Worm (Caenorhabditis elegans) whole organism, L2 larva: ENCODE measurements around the gene F46C5.7.

Source experiments
- F13H6.1 ChIP-seq: sonication (generic microtip); optimal IDR thresholded peaks from 2 replicates; lab custom pipeline; 2016; ENCODE audit warnings: missing genetic modification characterization, missing compliant biosample characterization
- R02D3.7 ChIP-seq: fragments of 150-350 bp; optimal IDR thresholded peaks from 2 replicates; lab custom pipeline; 2014; ENCODE audit warnings: missing biosample characterization, missing genetic modification characterization
- Y55F3AM.14 ChIP-seq: fragments of 200-800 bp; sonication (Bioruptor generic); optimal IDR thresholded peaks from 2 replicates; lab custom pipeline; 2018; ENCODE audit warnings: mild to moderate bottlenecking, missing genetic modification characterization, missing compliant biosample characterization
- ZK546.5 ChIP-seq: sonication (generic microtip); optimal IDR thresholded peaks from 2 replicates; lab custom pipeline; 2017; ENCODE audit warnings: missing biosample characterization, missing genetic modification characterization
- alr-1 ChIP-seq: fragments of 150-350 bp; optimal IDR thresholded peaks from 2 replicates; lab custom pipeline; 2014; ENCODE audit warnings: missing biosample characterization, missing genetic modification characterization
- ama-1 ChIP-seq: fragments of 150-350 bp; optimal IDR thresholded peaks from 2 replicates; lab custom pipeline; 2018; ENCODE audit warnings: inconsistent platforms
- blmp-1 ChIP-seq: sonication (generic microtip); optimal IDR thresholded peaks from 2 replicates; lab custom pipeline; 2017; ENCODE audit warnings: missing genetic modification characterization, mild to moderate bottlenecking, missing compliant biosample characterization, antibody characterized with exemption, moderate library complexity; ENCODE audit not compliant: insufficient read depth
- ceh-16 ChIP-seq: fragments of 150-350 bp; optimal IDR thresholded peaks from 2 replicates; lab custom pipeline; 2014; ENCODE audit warnings: missing biosample characterization, missing genetic modification characterization
- ceh-82 ChIP-seq: fragments of 150-350 bp; optimal IDR thresholded peaks from 2 replicates; lab custom pipeline; 2014; ENCODE audit warnings: missing biosample characterization, missing genetic modification characterization
- crh-2 ChIP-seq: sonication (generic microtip); optimal IDR thresholded peaks from 2 replicates; lab custom pipeline; 2017; ENCODE audit warnings: missing biosample characterization, missing genetic modification characterization
- dmd-4 ChIP-seq: sonication (generic microtip); optimal IDR thresholded peaks from 2 replicates; lab custom pipeline; 2017; ENCODE audit warnings: missing biosample characterization, missing genetic modification characterization
- elt-3 ChIP-seq: sonication (generic microtip); optimal IDR thresholded peaks from 2 replicates; lab custom pipeline; 2017; ENCODE audit warnings: missing biosample characterization, missing genetic modification characterization
- fos-1 ChIP-seq: fragments of 150-350 bp; optimal IDR thresholded peaks from 2 replicates; lab custom pipeline; 2014; ENCODE audit warnings: missing biosample characterization, missing genetic modification characterization
- gmeb-1 ChIP-seq: fragments of 150-350 bp; optimal IDR thresholded peaks from 2 replicates; lab custom pipeline; 2014; ENCODE audit warnings: missing biosample characterization, missing genetic modification characterization
- lin-11 ChIP-seq: fragments of 150-350 bp; sonication (generic microtip); optimal IDR thresholded peaks from 2 replicates; lab custom pipeline; 2014; ENCODE audit warnings: missing biosample characterization, missing genetic modification characterization, inconsistent platforms, mixed read lengths
- lin-13 ChIP-seq: fragments of 150-350 bp; optimal IDR thresholded peaks from 2 replicates; lab custom pipeline; 2014; ENCODE audit warnings: missing biosample characterization, missing genetic modification reagents, missing genetic modification characterization
- lin-39 ChIP-seq: fragments of 150-350 bp; optimal IDR thresholded peaks from 2 replicates; lab custom pipeline; 2014; ENCODE audit warnings: missing biosample characterization, missing genetic modification reagents, missing genetic modification characterization
- mab-5 ChIP-seq: fragments of 150-350 bp; optimal IDR thresholded peaks from 2 replicates; lab custom pipeline; 2014; ENCODE audit warnings: missing biosample characterization, missing genetic modification characterization
- mbf-1 ChIP-seq: sonication (generic microtip); optimal IDR thresholded peaks from 2 replicates; lab custom pipeline; 2017; ENCODE audit warnings: missing biosample characterization, missing genetic modification characterization
- mdl-1 ChIP-seq, 2 experiments: fragments of 150-350 bp in 1 of 2; sonication (generic microtip) in 1 of 2; optimal IDR thresholded peaks; 2 replicates each; lab custom pipeline; 2017; ENCODE audit warnings: missing biosample characterization in 2 of 2, missing genetic modification characterization in 2 of 2
- nhr-10 ChIP-seq: sonication (generic microtip); optimal IDR thresholded peaks from 2 replicates; lab custom pipeline; 2017; ENCODE audit warnings: missing biosample characterization, missing genetic modification characterization
- nhr-12 ChIP-seq: fragments of 150-350 bp; optimal IDR thresholded peaks from 2 replicates; lab custom pipeline; 2014; ENCODE audit warnings: missing biosample characterization, missing genetic modification characterization
- nhr-129 ChIP-seq: fragments of 150-350 bp; optimal IDR thresholded peaks from 2 replicates; lab custom pipeline; 2014; ENCODE audit warnings: missing biosample characterization, missing genetic modification characterization
- nhr-23 ChIP-seq: fragments of 150-350 bp; optimal IDR thresholded peaks from 2 replicates; lab custom pipeline; 2014; ENCODE audit warnings: missing biosample characterization, missing genetic modification reagents, missing genetic modification characterization
- nhr-237 ChIP-seq: fragments of 150-350 bp; optimal IDR thresholded peaks from 2 replicates; lab custom pipeline; 2014; ENCODE audit warnings: missing biosample characterization, missing genetic modification characterization
- nhr-25 ChIP-seq: fragments of 150-350 bp; sonication (generic microtip); optimal IDR thresholded peaks from 3 replicates; lab custom pipeline; 2014; ENCODE audit warnings: missing biosample characterization, missing genetic modification characterization
- nhr-6 ChIP-seq: fragments of 150-350 bp; optimal IDR thresholded peaks from 2 replicates; lab custom pipeline; 2014; ENCODE audit warnings: missing biosample characterization, missing genetic modification characterization
- nhr-77 ChIP-seq: fragments of 150-350 bp; optimal IDR thresholded peaks from 2 replicates; lab custom pipeline; 2014; ENCODE audit warnings: missing biosample characterization, missing genetic modification characterization
- peb-1 ChIP-seq: fragments of 150-350 bp; optimal IDR thresholded peaks from 2 replicates; lab custom pipeline; 2014; ENCODE audit warnings: missing biosample characterization, missing genetic modification characterization
- sem-4 ChIP-seq: fragments of 150-350 bp; optimal IDR thresholded peaks from 2 replicates; lab custom pipeline; 2014; ENCODE audit warnings: missing biosample characterization, missing genetic modification reagents, missing genetic modification characterization
- skn-1 ChIP-seq: sonication (generic microtip); optimal IDR thresholded peaks from 2 replicates; lab custom pipeline; 2017; ENCODE audit warnings: missing biosample characterization, missing genetic modification characterization
- sma-3 ChIP-seq: sonication (generic microtip); optimal IDR thresholded peaks from 2 replicates; lab custom pipeline; 2016; ENCODE audit warnings: missing genetic modification reagents, missing genetic modification characterization, missing compliant biosample characterization
- sma-9 ChIP-seq, 2 experiments: fragments of 150-350 bp in 1 of 2; sonication (generic microtip) in 1 of 2; optimal IDR thresholded peaks; 2 replicates each; lab custom pipeline; 2014 to 2016; ENCODE audit warnings: missing genetic modification characterization in 2 of 2, mild to moderate bottlenecking in 1 of 2, missing biosample characterization in 1 of 2, missing compliant biosample characterization in 1 of 2, missing genetic modification reagents in 1 of 2, moderate library complexity in 1 of 2
- snpc-4 ChIP-seq: fragments of 150-350 bp; optimal IDR thresholded peaks from 2 replicates; lab custom pipeline; 2014; ENCODE audit warnings: missing biosample characterization, missing genetic modification characterization
- unc-39 ChIP-seq: fragments of 150-350 bp; optimal IDR thresholded peaks from 2 replicates; lab custom pipeline; 2014; ENCODE audit warnings: missing biosample characterization, missing genetic modification characterization
- unc-55 ChIP-seq: fragments of 150-350 bp; sonication (generic microtip); optimal IDR thresholded peaks from 3 replicates; lab custom pipeline; 2014; ENCODE audit warnings: missing biosample characterization, missing genetic modification reagents, missing genetic modification characterization
- unc-62 ChIP-seq: fragments of 150-350 bp; optimal IDR thresholded peaks from 2 replicates; lab custom pipeline; 2014; ENCODE audit warnings: missing biosample characterization, missing genetic modification reagents, missing genetic modification characterization
- ztf-11 ChIP-seq: sonication (generic microtip); optimal IDR thresholded peaks from 2 replicates; lab custom pipeline; 2017; ENCODE audit warnings: missing biosample characterization, missing genetic modification characterization
- ztf-4 ChIP-seq: fragments of 150-350 bp; optimal IDR thresholded peaks from 2 replicates; lab custom pipeline; 2014; ENCODE audit warnings: missing biosample characterization, missing genetic modification characterization

Gene F46C5.7

DNA sequence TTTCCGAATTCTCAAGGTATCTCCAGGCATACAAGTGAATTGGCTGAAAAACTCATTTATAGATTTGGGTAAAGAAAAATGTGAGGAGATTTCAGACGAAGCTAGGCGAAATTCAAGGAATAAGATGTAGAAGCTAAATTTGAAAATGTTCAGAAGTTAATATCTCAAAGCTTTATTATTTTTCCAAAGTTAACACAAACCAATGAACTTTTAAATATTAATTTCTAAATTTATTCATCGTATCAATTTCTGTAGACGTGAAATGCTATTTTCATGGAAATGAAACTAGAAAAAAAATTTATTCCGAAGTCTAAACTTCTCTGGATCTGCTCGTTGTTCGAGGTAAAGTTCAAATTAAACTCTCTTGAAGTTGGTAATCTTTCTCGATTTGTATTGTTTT is 6.2 kb downstream of the F46C5.7 start, which contains the start of gene agxt-1:
Gene agxt-1 (plus strand): TSS at position 301 of the 400 bp plus-strand sequence.
- TF ChIP-seq peb-1 (tag; lab: Kevin White, UChicago), result no peak
- TF ChIP-seq ztf-4 (tag; lab: Kevin White, UChicago), result no peak
- TF ChIP-seq elt-3, result no peak
- TF ChIP-seq mdl-1 (tag; optimal IDR thresholded peaks at IDR 0.05; lab: Kevin White, UChicago), result no peak
- TF ChIP-seq mab-5, result no peak
- no peak for TF ChIP-seq alr-1
- TF ChIP-seq nhr-6 (tag; lab: Kevin White, UChicago), result no peak
- no peak for TF ChIP-seq ceh-16 (tag; lab: Kevin White, UChicago)
- no peak for TF ChIP-seq gmeb-1
- no peak for TF ChIP-seq nhr-237 (tag; lab: Kevin White, UChicago)
- TF ChIP-seq snpc-4 (tag; lab: Kevin White, UChicago), result no peak
- no peak for TF ChIP-seq Y55F3AM.14
- no peak for TF ChIP-seq ceh-82 (tag; lab: Kevin White, UChicago)
- TF ChIP-seq nhr-129 (tag; lab: Kevin White, UChicago), result no peak
- TF ChIP-seq ZK546.5 (tag; lab: Kevin White, UChicago), result no peak
- no peak for TF ChIP-seq ztf-11 (tag; lab: Kevin White, UChicago)
- no peak for TF ChIP-seq unc-55 (GFP tag; lab: Kevin White, UChicago)

DNA sequence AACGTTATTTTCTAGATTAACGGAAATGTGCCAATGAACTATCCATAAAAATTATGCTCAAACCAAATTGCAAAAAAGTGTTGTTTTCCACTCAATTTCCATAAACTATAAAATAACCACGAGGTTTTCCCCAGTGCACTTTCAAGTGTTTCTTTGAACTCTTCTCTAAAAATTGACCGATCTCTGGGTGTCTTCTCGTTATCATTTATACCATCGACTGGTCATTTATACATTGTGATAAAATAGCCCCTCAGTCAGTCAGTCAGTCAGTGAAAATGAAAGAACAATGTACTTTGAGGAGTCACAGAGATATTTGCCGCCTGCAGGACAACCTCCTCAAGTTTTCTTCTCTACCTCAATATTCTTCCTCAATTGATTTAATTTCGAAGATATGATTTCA is 6.8 kb downstream of the F46C5.7 start:
- TF ChIP-seq lin-13 (no peak), blmp-1 (tag; lab: Kevin White, UChicago) (peak; percentile 9), sma-3 (GFP tag; lab: Kevin White, UChicago) (no peak), snpc-4 (tag; lab: Kevin White, UChicago) (no peak), unc-39 (tag; lab: Kevin White, UChicago) (no peak), crh-2 (peak; percentile 25), unc-55 (GFP tag; lab: Kevin White, UChicago) (no peak), gmeb-1 (no peak), mbf-1 (no peak), F13H6.1 (peak; percentile 13), fos-1 (tag; lab: Kevin White, UChicago) (peak; percentile 18), ztf-4 (tag; lab: Kevin White, UChicago) (no peak), sma-9 (GFP tag; optimal IDR thresholded peaks at IDR 0.05; lab: Kevin White, UChicago) (peak; percentile 50), sma-9 (tag; optimal IDR thresholded peaks at IDR 0.05; lab: Kevin White, UChicago) (no peak)

DNA sequence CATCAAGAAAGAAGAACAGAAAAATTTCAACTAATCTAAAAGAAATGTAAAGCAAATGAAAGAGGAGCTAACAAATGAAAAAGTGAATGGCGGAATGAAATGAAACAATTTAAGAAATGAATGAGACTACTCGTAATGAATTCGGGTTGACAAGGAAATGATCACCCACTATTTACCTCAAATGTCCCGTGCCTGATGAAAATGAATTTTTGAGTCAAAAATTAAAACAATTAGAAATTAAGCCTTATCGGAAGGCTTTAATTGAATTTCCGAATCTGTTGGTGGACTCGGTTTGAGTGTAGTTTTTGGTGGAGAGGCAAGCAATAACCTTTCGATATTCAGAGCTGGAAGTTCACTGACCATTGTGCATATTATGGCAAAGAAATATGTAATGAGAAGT is 9.9 kb downstream of the F46C5.7 start:
- TF ChIP-seq nhr-77 (tag; lab: Kevin White, UChicago) (no peak), mab-5 (no peak), R02D3.7 (tag; lab: Kevin White, UChicago) (no peak), sma-9 (GFP tag; optimal IDR thresholded peaks at IDR 0.05; lab: Kevin White, UChicago) (no peak), sma-9 (tag; optimal IDR thresholded peaks at IDR 0.05; lab: Kevin White, UChicago) (no peak), gmeb-1 (no peak), crh-2 (no peak), lin-39 (tag; lab: Kevin White, UChicago) (no peak), ama-1 (lab: Kevin White, UChicago) (no peak), nhr-10 (tag; lab: Kevin White, UChicago) (no peak), nhr-25 (tag; lab: Kevin White, UChicago) (no peak), unc-62 (GFP tag; lab: Kevin White, UChicago) (no peak), nhr-6 (tag; lab: Kevin White, UChicago) (no peak), nhr-23 (tag; lab: Kevin White, UChicago) (no peak), sem-4 (tag; lab: Kevin White, UChicago) (no peak), skn-1 (tag; lab: Kevin White, UChicago) (no peak), nhr-12 (tag; lab: Kevin White, UChicago) (no peak), dmd-4 (tag; lab: Kevin White, UChicago) (no peak), lin-11 (tag; lab: Kevin White, UChicago) (no peak)
